Worm (Caenorhabditis elegans): ENCODE data around the gene C23G10.10.

C23G10.10 gene

ce11 chrIII:6245728-6246127 is 31.9 kb upstream of the C23G10.10 start, which contains the start of gene bcas-2:
TSS of gene bcas-2 (minus strand) at chrIII:6245828.
- TF ChIP-seq unc-62 (GFP tag; optimal IDR thresholded peaks at IDR 0.05 in 1 of 2), result no peak
- no peak for TF ChIP-seq unc-62 (tag; optimal IDR thresholded peaks at IDR 0.05)
- no peak for TF ChIP-seq aly-2 (tag; optimal IDR thresholded peaks at IDR 0.05)
- no peak for TF ChIP-seq ZK546.5 (tag; optimal IDR thresholded peaks at IDR 0.05)
- TF ChIP-seq tag-97 (GFP tag; IDR thresholded peaks at IDR 0.05), result no peak
- TF ChIP-seq ces-1 (GFP tag; optimal IDR thresholded peaks at IDR 0.05), result no peak
- TF ChIP-seq duxl-1 (tag; optimal IDR thresholded peaks at IDR 0.05; ENCODE audit: poor library complexity), result no peak
- TF ChIP-seq spr-3 (GFP tag; optimal IDR thresholded peaks at IDR 0.05), result no peak
- no peak for TF ChIP-seq gei-8 (GFP tag; optimal IDR thresholded peaks at IDR 0.05)
- TF ChIP-seq ztf-7 (tag; optimal IDR thresholded peaks at IDR 0.05), result no peak
- TF ChIP-seq hmg-1.1 (GFP tag; IDR thresholded peaks at IDR 0.05), result no peak

DNA sequence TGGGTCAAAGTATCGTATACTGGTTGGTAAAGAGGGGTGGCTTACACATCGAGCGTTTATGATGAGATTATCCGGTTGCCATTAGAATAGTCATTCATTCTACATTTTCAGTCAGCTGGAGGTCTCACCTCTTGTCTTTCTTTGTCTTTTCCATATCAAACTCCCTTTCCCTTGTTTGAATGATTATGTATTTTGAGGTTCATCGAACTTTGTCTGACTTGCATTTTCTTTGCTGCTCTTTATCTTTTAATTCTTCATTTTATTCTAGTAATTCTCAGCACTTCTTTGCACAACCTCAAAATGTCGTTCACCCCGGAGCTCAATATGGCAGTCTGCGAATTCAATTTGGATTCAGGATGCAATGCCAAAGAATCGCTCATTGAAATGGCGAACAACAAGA is 26.7 kb upstream of the C23G10.10 start, which contains the start of gene T12A2.3:
Gene T12A2.3 (plus strand): TSS at position 301 of the 400 bp plus-strand sequence.
- TF ChIP-seq mes-2 (tag; optimal IDR thresholded peaks at IDR 0.05; ENCODE audit: poor library complexity, severe bottlenecking) (no peak), nhr-111 (GFP tag; optimal IDR thresholded peaks at IDR 0.05) (no peak), dmd-6 (GFP tag; IDR thresholded peaks at IDR 0.05) (no peak), nhr-77 (tag; optimal IDR thresholded peaks at IDR 0.05) (no peak), zip-11 (GFP tag; IDR thresholded peaks at IDR 0.05) (no peak), skn-1 (tag; optimal IDR thresholded peaks at IDR 0.05) (no peak), attf-4 (tag; optimal IDR thresholded peaks at IDR 0.05) (no peak), lin-39 (tag; optimal IDR thresholded peaks at IDR 0.05) (no peak), lin-29 (GFP tag; IDR thresholded peaks at IDR 0.05) (no peak), lin-38 (GFP tag; IDR thresholded peaks at IDR 0.05) (no peak), ZK546.5 (tag; optimal IDR thresholded peaks at IDR 0.05) (no peak)

ce11 chrIII:6236649-6237048 is 22.8 kb upstream of the C23G10.10 start, which contains the start of gene T12A2.21:
TSS of gene T12A2.21 (minus strand) at chrIII:6236749.
- TF ChIP-seq mxl-2 (GFP tag; conservative IDR thresholded peaks at IDR 0.05) (no peak), ztf-7 (tag; optimal IDR thresholded peaks at IDR 0.05) (no peak), hlh-30 (tag; optimal IDR thresholded peaks at IDR 0.05; ENCODE audit: insufficient read depth) (no peak), sdz-12 (GFP tag; optimal IDR thresholded peaks at IDR 0.05) (no peak), mdt-29 (GFP tag; IDR thresholded peaks at IDR 0.05) (no peak), nhr-42 (GFP tag; IDR thresholded peaks at IDR 0.05) (no peak)

- TF ChIP-seq F26F4.8 (GFP tag; conservative IDR thresholded peaks at IDR 0.05) (no peak), snpc-1.2 (GFP tag; IDR thresholded peaks at IDR 0.05) (no peak), php-3 (GFP tag; IDR thresholded peaks at IDR 0.05) (peak; percentile 73), nhr-77 (tag; optimal IDR thresholded peaks at IDR 0.05) (peak; percentile 74), nhr-25 (tag; optimal IDR thresholded peaks at IDR 0.05; ENCODE audit: borderline replicate concordance, insufficient read depth) (no peak), pha-4 (GFP tag; IDR thresholded peaks at IDR 0.05) (no peak), pha-4 (tag; optimal IDR thresholded peaks at IDR 0.05) (peak; percentile 39), mep-1 (tag; optimal IDR thresholded peaks at IDR 0.05) (no peak), ZK337.2 (GFP tag; IDR thresholded peaks at IDR 0.05) (no peak), ceh-44 (GFP tag; IDR thresholded peaks at IDR 0.05) (no peak), ceh-82 (tag; optimal IDR thresholded peaks at IDR 0.05) (no peak), F37D6.2 (tag; optimal IDR thresholded peaks at IDR 0.05) (no peak), dpl-1 (GFP tag; optimal IDR thresholded peaks at IDR 0.05) (no peak), tag-97 (GFP tag; IDR thresholded peaks at IDR 0.05) (no peak), mxl-3 (GFP tag; optimal IDR thresholded peaks at IDR 0.05) (peak; percentile 51), T20F7.1 (GFP tag; optimal IDR thresholded peaks at IDR 0.05) (no peak), nhr-28 (tag; optimal IDR thresholded peaks at IDR 0.05) (peak; percentile 88), pqm-1 (tag; optimal IDR thresholded peaks at IDR 0.05) (peak; percentile 95), daf-16 (GFP tag; optimal IDR thresholded peaks at IDR 0.05) (no peak), daf-16 (tag; optimal IDR thresholded peaks at IDR 0.05) (peak; percentile 80), lin-39 (tag; optimal IDR thresholded peaks at IDR 0.05) (no peak), nhr-41 (GFP tag; IDR thresholded peaks at IDR 0.05) (no peak), snpc-4 (tag; optimal IDR thresholded peaks at IDR 0.05) (no peak), dve-1 (tag; optimal IDR thresholded peaks at IDR 0.05; ENCODE audit: insufficient read depth) (peak; percentile 77), hlh-11 (tag; optimal IDR thresholded peaks at IDR 0.05) (no peak)
Measured at ce11 chrIII:6231880-6232279, 18.1 kb upstream of the C23G10.10 start.
